Fruit fly (Drosophila melanogaster) whole organism, prepupa: ENCODE measurements around the gene CG10324.

Source experiments
- Blimp-1 ChIP-seq: fragments of 200-800 bp; sonication (Bioruptor generic); optimal IDR thresholded peaks from 3 replicates; lab custom pipeline; 2017; ENCODE audit warnings: missing biosample characterization, missing genetic modification characterization, mild to moderate bottlenecking, moderate library complexity, missing genetic modification reagents
- CG10669 ChIP-seq: fragments of 200-800 bp; sonication (Bioruptor generic); optimal IDR thresholded peaks from 3 replicates; lab custom pipeline; 2018; ENCODE audit warnings: missing biosample characterization, mild to moderate bottlenecking, missing genetic modification characterization, moderate library complexity
- CG11762 ChIP-seq: fragments of 200-800 bp; sonication (Bioruptor generic); optimal IDR thresholded peaks from 3 replicates; lab custom pipeline; 2016; ENCODE audit warnings: missing biosample characterization, missing genetic modification characterization; ENCODE audit not compliant: insufficient read depth
- CG11902 ChIP-seq: fragments of 200-800 bp; sonication (Bioruptor generic); optimal IDR thresholded peaks from 3 replicates; lab custom pipeline; 2016; ENCODE audit warnings: missing biosample characterization, missing genetic modification characterization
- CG3032 ChIP-seq: fragments of 200-800 bp; optimal IDR thresholded peaks from 2 replicates; lab custom pipeline; 2019; ENCODE audit warnings: missing biosample characterization, mild to moderate bottlenecking, missing genetic modification characterization, moderate library complexity
- CG32006 ChIP-seq: fragments of 200-800 bp; sonication (Bioruptor generic); optimal IDR thresholded peaks from 3 replicates; lab custom pipeline; 2017; ENCODE audit warnings: missing biosample characterization, mild to moderate bottlenecking, missing genetic modification characterization
- CG34406 ChIP-seq: fragments of 200-800 bp; sonication (Bioruptor generic); optimal IDR thresholded peaks from 3 replicates; lab custom pipeline; 2016; ENCODE audit warnings: missing biosample characterization, missing genetic modification characterization
- CG3919 ChIP-seq: fragments of 200-800 bp; sonication (Bioruptor generic); optimal IDR thresholded peaks from 3 replicates; lab custom pipeline; 2016; ENCODE audit warnings: missing biosample characterization, missing genetic modification characterization
- CG6276 ChIP-seq: fragments of 200-800 bp; sonication (Bioruptor generic); optimal IDR thresholded peaks from 2 replicates; lab custom pipeline; 2017; ENCODE audit warnings: missing biosample characterization, mild to moderate bottlenecking, missing genetic modification characterization
- CG6792 ChIP-seq: fragments of 200-800 bp; sonication (Bioruptor generic); optimal IDR thresholded peaks from 3 replicates; lab custom pipeline; 2016; ENCODE audit warnings: missing biosample characterization, missing genetic modification characterization
- CG6854 ChIP-seq: fragments of 200-800 bp; sonication (Bioruptor generic); optimal IDR thresholded peaks from 2 replicates; lab custom pipeline; 2017; ENCODE audit warnings: missing biosample characterization, mild to moderate bottlenecking, missing genetic modification characterization
- CG7368 ChIP-seq: fragments of 200-800 bp; sonication (Bioruptor generic); optimal IDR thresholded peaks from 3 replicates; lab custom pipeline; 2016; ENCODE audit warnings: missing biosample characterization, missing genetic modification characterization
- CG8119 ChIP-seq: fragments of 200-800 bp; sonication (Bioruptor generic); IDR thresholded peaks from 3 replicates; pipeline ENCODE4 v1.3.6; 2022; ENCODE audit warnings: missing biosample characterization, missing genetic modification characterization
- CG8319 ChIP-seq: fragments of 200-800 bp; sonication (Bioruptor generic); optimal IDR thresholded peaks from 3 replicates; lab custom pipeline; 2016; ENCODE audit warnings: missing biosample characterization, missing genetic modification characterization
- CG8632 ChIP-seq: fragments of 200-800 bp; sonication (Bioruptor generic); optimal IDR thresholded peaks from 3 replicates; lab custom pipeline; 2016; ENCODE audit warnings: missing biosample characterization, missing genetic modification characterization
- Eip78C ChIP-seq: fragments of 200-800 bp; sonication (Bioruptor generic); peaks from one replicate; lab custom pipeline; 2016; ENCODE audit warnings: missing biosample characterization, missing genetic modification characterization
- Eip93F ChIP-seq: fragments of 200-800 bp; sonication (Bioruptor generic); optimal IDR thresholded peaks from 2 replicates; lab custom pipeline; 2016; ENCODE audit warnings: missing biosample characterization, mild to moderate bottlenecking, missing genetic modification characterization
- Ets96B ChIP-seq: fragments of 200-800 bp; optimal IDR thresholded peaks from 2 replicates; lab custom pipeline; 2019; ENCODE audit warnings: missing biosample characterization, mild to moderate bottlenecking, missing genetic modification characterization, moderate library complexity
- Gug ChIP-seq: fragments of 200-800 bp; sonication (Bioruptor generic); IDR thresholded peaks from 2 replicates; pipeline ENCODE4 v1.3.6; 2022; ENCODE audit warnings: missing biosample characterization, missing genetic modification characterization
- Hr38 ChIP-seq: sonication (Bioruptor generic); optimal IDR thresholded peaks from 2 replicates; lab custom pipeline; 2016; ENCODE audit warnings: missing biosample characterization, missing genetic modification characterization
- Hr39 ChIP-seq: fragments of 200-800 bp; sonication (Bioruptor generic); optimal IDR thresholded peaks from 2 replicates; lab custom pipeline; 2016; ENCODE audit warnings: missing biosample characterization, missing genetic modification characterization
- Hr4 ChIP-seq: fragments of 200-800 bp; sonication (Bioruptor generic); optimal IDR thresholded peaks from 3 replicates; lab custom pipeline; 2016; ENCODE audit warnings: missing biosample characterization, missing genetic modification characterization
- Smox ChIP-seq: fragments of 200-800 bp; sonication (Bioruptor generic); optimal IDR thresholded peaks from 3 replicates; lab custom pipeline; 2016; ENCODE audit warnings: missing biosample characterization, missing genetic modification characterization
- Sox102F ChIP-seq: fragments of 200-800 bp; sonication (Bioruptor generic); optimal IDR thresholded peaks from 2 replicates; lab custom pipeline; 2016; ENCODE audit warnings: missing biosample characterization, mild to moderate bottlenecking, missing genetic modification characterization
- Sox14 ChIP-seq: fragments of 200-800 bp; sonication (Bioruptor generic); optimal IDR thresholded peaks from 3 replicates; lab custom pipeline; 2016; ENCODE audit warnings: missing biosample characterization, missing genetic modification characterization
- Sox15 ChIP-seq: fragments of 200-800 bp; sonication (Bioruptor generic); optimal IDR thresholded peaks from 3 replicates; lab custom pipeline; 2016; ENCODE audit warnings: missing biosample characterization, missing genetic modification characterization
- acj6 ChIP-seq: fragments of 200-800 bp; sonication (Bioruptor generic); optimal IDR thresholded peaks from 3 replicates; lab custom pipeline; 2016; ENCODE audit warnings: missing biosample characterization, missing genetic modification characterization
- cyc ChIP-seq: fragments of 200-800 bp; sonication (Bioruptor generic); optimal IDR thresholded peaks from 3 replicates; lab custom pipeline; 2016; ENCODE audit warnings: missing biosample characterization, missing genetic modification characterization
- dac ChIP-seq: fragments of 200-800 bp; sonication (Bioruptor generic); optimal IDR thresholded peaks from 2 replicates; lab custom pipeline; 2017; ENCODE audit warnings: missing biosample characterization, mild to moderate bottlenecking, missing genetic modification characterization
- eg ChIP-seq: fragments of 200-800 bp; sonication (Bioruptor generic); IDR thresholded peaks from 3 replicates; pipeline ENCODE4 v1.3.6; 2022; ENCODE audit warnings: missing biosample characterization, missing genetic modification characterization
- esn ChIP-seq: fragments of 200-800 bp; sonication (Bioruptor generic); optimal IDR thresholded peaks from 2 replicates; lab custom pipeline; 2016; ENCODE audit warnings: missing biosample characterization, mild to moderate bottlenecking, missing genetic modification characterization, moderate library complexity
- fd59A ChIP-seq: fragments of 200-800 bp; sonication (Bioruptor generic); optimal IDR thresholded peaks from 2 replicates; lab custom pipeline; 2017; ENCODE audit warnings: missing biosample characterization, mild to moderate bottlenecking, missing genetic modification characterization, missing genetic modification reagents
- fkh ChIP-seq: fragments of 200-800 bp; sonication (Bioruptor generic); optimal IDR thresholded peaks from 3 replicates; lab custom pipeline; 2017; ENCODE audit warnings: missing biosample characterization, mild to moderate bottlenecking, missing genetic modification characterization, moderate library complexity
- svp ChIP-seq: fragments of 200-800 bp; sonication (Bioruptor generic); peaks from one replicate; lab custom pipeline; 2016; ENCODE audit warnings: missing biosample characterization, missing genetic modification characterization
- vri ChIP-seq: fragments of 200-800 bp; sonication (Bioruptor generic); optimal IDR thresholded peaks from 3 replicates; lab custom pipeline; 2016; ENCODE audit warnings: missing biosample characterization, mild to moderate bottlenecking, missing genetic modification characterization

Gene CG10324

dm6 chr3R:16650950-16651349, 4.1 kb upstream of the CG10324 start, which contains the start of gene Mettl4:
Gene Mettl4 (minus strand): TSS chr3R:16651157.
- TF ChIP-seq CG6792 (GFP tag; lab: Kevin White, UChicago), result no peak
- TF ChIP-seq CG8632, result no peak
- peak; percentile 34 for TF ChIP-seq Eip78C (GFP tag; lab: Kevin White, UChicago)
- TF ChIP-seq vri (GFP tag; lab: Kevin White, UChicago), result no peak
- no peak for TF ChIP-seq Sox102F (GFP tag; lab: Kevin White, UChicago)
- TF ChIP-seq CG10669 (GFP tag; lab: Kevin White, UChicago), result no peak

- TF ChIP-seq CG8319 (GFP tag; lab: Kevin White, UChicago) (no peak), esn (GFP tag; lab: Kevin White, UChicago) (no peak), CG6276 (no peak), Blimp-1 (no peak), CG3032 (no peak), CG10669 (GFP tag; lab: Kevin White, UChicago) (no peak), CG6854 (GFP tag; lab: Kevin White, UChicago) (no peak), vri (GFP tag; lab: Kevin White, UChicago) (no peak), CG11902 (GFP tag; lab: Kevin White, UChicago) (no peak), dac (no peak), CG7368 (GFP tag; lab: Kevin White, UChicago) (no peak)
- TF ChIP-seq, all 60 proteins: peak for 0
Measured at dm6 chr3R:16649282-16649681, 2.5 kb upstream of the CG10324 start.

- TF ChIP-seq CG6854 (GFP tag; lab: Kevin White, UChicago) (peak; percentile 53), CG8319 (GFP tag; lab: Kevin White, UChicago) (no peak)
- TF ChIP-seq, all 60 proteins: peak for 1
Measured at dm6 chr3R:16647716-16648016, 862 bp upstream of the CG10324 start.

- TF ChIP-seq Sox14 (GFP tag; lab: Kevin White, UChicago) (no peak), Gug (no peak), eg (GFP tag; lab: Robert Waterston, UW) (no peak), Ets96B (tag; lab: Kevin White, UChicago) (no peak), Hr38 (GFP tag; lab: Kevin White, UChicago) (no peak), Eip93F (no peak), cyc (no peak), CG32006 (GFP tag; lab: Kevin White, UChicago) (no peak), CG7368 (GFP tag; lab: Kevin White, UChicago) (no peak), CG6276 (no peak)
Measured at dm6 chr3R:16643591-16643990, 3.2 kb downstream of the CG10324 start, which contains the start of gene Arl6IP1. Gene Arl6IP1 (plus strand): TSS chr3R:16643605.

dm6 chr3R:16640005-16640408, 6.8 kb downstream of the CG10324 start, which contains the start of gene nonA-l:
Gene nonA-l (plus strand): TSS chr3R:16640205.
- TF ChIP-seq Sox15 (GFP tag; lab: Kevin White, UChicago), result no peak
- TF ChIP-seq Sox102F (GFP tag; lab: Kevin White, UChicago), result no peak
- TF ChIP-seq CG7368 (GFP tag; lab: Kevin White, UChicago), result no peak
- TF ChIP-seq CG3919, result no peak
- TF ChIP-seq fkh (GFP tag; lab: Kevin White, UChicago), result no peak
- no peak for TF ChIP-seq CG6792 (GFP tag; lab: Kevin White, UChicago)
- TF ChIP-seq Hr4 (GFP tag; lab: Kevin White, UChicago), result no peak
- TF ChIP-seq CG11762 (GFP tag; lab: Kevin White, UChicago), result no peak
- no peak for TF ChIP-seq Smox (GFP tag; lab: Kevin White, UChicago)
- TF ChIP-seq CG10669 (GFP tag; lab: Kevin White, UChicago), result no peak
- TF ChIP-seq svp (GFP tag; lab: Kevin White, UChicago), result no peak
- TF ChIP-seq CG3032, result no peak
- TF ChIP-seq acj6 (GFP tag; lab: Kevin White, UChicago), result no peak
- no peak for TF ChIP-seq esn (GFP tag; lab: Kevin White, UChicago)
- no peak for TF ChIP-seq Hr39 (GFP tag; lab: Kevin White, UChicago)
- no peak for TF ChIP-seq CG8119 (GFP tag; lab: Robert Waterston, UW)
- TF ChIP-seq CG34406 (GFP tag; lab: Kevin White, UChicago), result no peak
- no peak for TF ChIP-seq fd59A (GFP tag; lab: Kevin White, UChicago)
- TF ChIP-seq, all 60 proteins: peak for 0
